Fruit fly (Drosophila melanogaster): ENCODE data around the gene hiw.

The hiw gene

dm6 chrX:15085777-15086510, 22.7 kb upstream of the hiw start, which contains the start of the genes CG15027 and Dbct (continued):
- TF ChIP-seq pnt (GFP tag; optimal IDR thresholded peaks at IDR 0.05) = no peak
- peak; percentile 52 for TF ChIP-seq CG9437 (GFP tag; optimal IDR thresholded peaks at IDR 0.05)
- 0 out of 2 replicates have a peak, but pooled peaks have one; percentile 27 for TF ChIP-seq CG14667 (GFP tag; IDR thresholded peaks at IDR 0.05)
- peak; percentile 32 for TF ChIP-seq bcd (GFP tag; optimal IDR thresholded peaks at IDR 0.05)
- TF ChIP-seq Gug (GFP tag; IDR thresholded peaks at IDR 0.05) = 0 out of 4 replicates have a peak, but pooled peaks have one; percentile 43
- TF ChIP-seq Eip74EF (GFP tag; optimal IDR thresholded peaks at IDR 0.05) = no peak
- no peak for TF ChIP-seq CG12744 (GFP tag; optimal IDR thresholded peaks at IDR 0.05)
- no peak for TF ChIP-seq tna (GFP tag; IDR thresholded peaks at IDR 0.05; ENCODE audit: partially characterized antibody)
- TF ChIP-seq NfI (GFP tag; optimal IDR thresholded peaks at IDR 0.05) = peak; percentile 55
- no peak; the same call in 1 of the 2 replicates for TF ChIP-seq Rx (GFP tag; IDR thresholded peaks at IDR 0.05)
- TF ChIP-seq CG18764 (GFP tag; optimal IDR thresholded peaks at IDR 0.05) = peak; percentile 52
- peak; percentile 51 for TF ChIP-seq CG16815 (GFP tag; optimal IDR thresholded peaks at IDR 0.05)
- no peak for TF ChIP-seq D (optimal IDR thresholded peaks at IDR 0.05)
- peak; percentile 30 for TF ChIP-seq D (GFP tag; optimal IDR thresholded peaks at IDR 0.05)
- TF ChIP-seq ssp (GFP tag; IDR thresholded peaks at IDR 0.05) = peak; percentile 52
- TF ChIP-seq ara (GFP tag; IDR thresholded peaks at IDR 0.05) = peak; percentile 56; the same call in 1 of the 2 replicates
- no peak for TF ChIP-seq ham (GFP tag; IDR thresholded peaks at IDR 0.05)
- peak; percentile 45 for TF ChIP-seq Nf-YB (GFP tag; optimal IDR thresholded peaks at IDR 0.05)
- no peak for TF ChIP-seq maf-S (GFP tag; optimal IDR thresholded peaks at IDR 0.05)
- TF ChIP-seq CG3847 (GFP tag; IDR thresholded peaks at IDR 0.05) = peak; percentile 71
- TF ChIP-seq PHDP (tag; optimal IDR thresholded peaks at IDR 0.05) = peak; percentile 60
- TF ChIP-seq Deaf1 (tag; optimal IDR thresholded peaks at IDR 0.05) = peak; percentile 19
- peak; percentile 83 for TF ChIP-seq Xrp1 (GFP tag; IDR thresholded peaks at IDR 0.05)
- peak; percentile 68 for TF ChIP-seq CG13775 (GFP tag; optimal IDR thresholded peaks at IDR 0.05)
- peak; percentile 17 for TF ChIP-seq CG9609 (GFP tag; optimal IDR thresholded peaks at IDR 0.05)
- peak; percentile 74 for TF ChIP-seq MESR4 (GFP tag; optimal IDR thresholded peaks at IDR 0.05)
- no peak; the same call in 1 of the 2 replicates for TF ChIP-seq Ravus (GFP tag; IDR thresholded peaks at IDR 0.05)
- peak; percentile 42 for TF ChIP-seq exex (tag; optimal IDR thresholded peaks at IDR 0.05)
- peak; percentile 30; the same call in 1 of the 2 replicates for TF ChIP-seq Drgx (GFP tag; IDR thresholded peaks at IDR 0.05)
- peak; percentile 16 for TF ChIP-seq CHES-1-like (GFP tag; optimal IDR thresholded peaks at IDR 0.05)
- TF ChIP-seq CG10147 (GFP tag; optimal IDR thresholded peaks at IDR 0.05) = peak; percentile 55
- TF ChIP-seq CG11456 (GFP tag; IDR thresholded peaks at IDR 0.05) = peak; percentile 66; the same call in 1 of the 3 replicates
- peak; percentile 16 for TF ChIP-seq CG5245 (GFP tag; optimal IDR thresholded peaks at IDR 0.05)
- peak; percentile 56 for TF ChIP-seq CG18262 (tag; optimal IDR thresholded peaks at IDR 0.05)
- peak; percentile 72 for TF ChIP-seq CG12942 (GFP tag; optimal IDR thresholded peaks at IDR 0.05)
- TF ChIP-seq ranshi (GFP tag; IDR thresholded peaks at IDR 0.05) = peak; percentile 63; the same call in 1 of the 2 replicates
- TF ChIP-seq Optix (GFP tag; IDR thresholded peaks at IDR 0.05) = no peak
- peak; percentile 69 for TF ChIP-seq Xbp1 (GFP tag; optimal IDR thresholded peaks at IDR 0.05)
- TF ChIP-seq Sry-β (GFP tag; optimal IDR thresholded peaks at IDR 0.05) = no peak
- TF ChIP-seq CG17359 (tag; optimal IDR thresholded peaks at IDR 0.05) = peak; percentile 54
- peak; percentile 41 for TF ChIP-seq gcm (GFP tag; optimal IDR thresholded peaks at IDR 0.05)
- peak; percentile 60; the same call in 1 of the 2 replicates for TF ChIP-seq CG6689 (GFP tag; IDR thresholded peaks at IDR 0.05)
- peak; percentile 67 for TF ChIP-seq CG14441 (GFP tag; IDR thresholded peaks at IDR 0.05)
- no peak for TF ChIP-seq dan (GFP tag; IDR thresholded peaks at IDR 0.05)
- TF ChIP-seq Med (GFP tag) = peak; percentile 69
- TF ChIP-seq CG11504 (tag; optimal IDR thresholded peaks at IDR 0.05) = peak; percentile 70
- no peak for TF ChIP-seq Hmx (GFP tag; optimal IDR thresholded peaks at IDR 0.05)
- no peak for TF ChIP-seq CG10321 (GFP tag; IDR thresholded peaks at IDR 0.05)
- TF ChIP-seq her (GFP tag; optimal IDR thresholded peaks at IDR 0.05) = no peak
- peak; percentile 32 for TF ChIP-seq CG11723 (GFP tag; optimal IDR thresholded peaks at IDR 0.05)
